Fruit fly (Drosophila melanogaster) Kc167 (cell line): Measurements from ENCODE around the gene CG5290.

ENCODE experiments used
- Myc ChIP-seq: fragments of >200 bp; optimal IDR thresholded peaks from 2 replicates; lab custom pipeline; 2017; ENCODE audit warnings: missing external identifiers
- Sin3A ChIP-seq: fragments of >200 bp; optimal IDR thresholded peaks from 2 replicates; lab custom pipeline; 2018; ENCODE audit warnings: missing external identifiers
- h ChIP-seq: fragments of >200 bp; optimal IDR thresholded peaks from 3 replicates; lab custom pipeline; 2018; ENCODE audit warnings: missing external identifiers
- insv ChIP-seq: fragments of >200 bp; optimal IDR thresholded peaks from 3 replicates; lab custom pipeline; 2018; ENCODE audit warnings: missing external identifiers
- ttk ChIP-seq: sonication (Bioruptor generic); optimal IDR thresholded peaks from 2 replicates; lab custom pipeline; 2017; ENCODE audit warnings: missing external identifiers

DNA sequence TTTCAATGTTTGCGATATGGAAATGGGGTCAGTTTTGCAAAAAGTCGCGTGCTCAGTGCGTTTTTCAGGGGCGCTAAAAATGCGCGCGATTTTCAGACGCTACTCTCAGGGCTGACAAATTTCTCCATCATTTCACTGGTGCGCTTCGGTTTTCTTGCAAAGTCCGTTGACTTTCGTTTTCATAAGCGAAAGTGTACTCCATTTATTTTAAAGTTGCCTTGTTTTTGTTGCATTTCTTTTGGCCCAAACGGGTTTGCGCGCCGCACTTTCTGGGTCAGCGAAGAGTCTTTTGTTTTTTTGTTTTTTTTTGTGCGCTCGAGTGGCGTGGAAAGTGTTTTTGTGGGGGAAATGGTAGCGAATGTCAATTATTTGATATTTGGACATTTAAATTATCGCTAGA, 27.3 kb upstream of the CG5290 start:
- TF ChIP-seq Myc (lab: Kevin White, UChicago), result no peak
- TF ChIP-seq ttk, result no peak
- no peak for TF ChIP-seq insv (lab: Kevin White, UChicago)
- no peak for TF ChIP-seq h (lab: Kevin White, UChicago)
- TF ChIP-seq Sin3A (lab: Kevin White, UChicago), result no peak
